Fruit fly (Drosophila melanogaster) whole organism, prepupa: Measurements from ENCODE around the gene sro.

Experiments
- CG10631 ChIP-seq: fragments of 200-800 bp; sonication (Bioruptor generic); optimal IDR thresholded peaks from 2 replicates; lab custom pipeline; 2016; ENCODE audit warnings: missing biosample characterization, missing genetic modification characterization
- CG11294 ChIP-seq: fragments of 200-800 bp; sonication (Bioruptor generic); IDR thresholded peaks from 2 replicates; pipeline ENCODE4 v1.3.6; 2022; ENCODE audit warnings: missing biosample characterization, missing genetic modification characterization
- CG11762 ChIP-seq: fragments of 200-800 bp; sonication (Bioruptor generic); optimal IDR thresholded peaks from 3 replicates; lab custom pipeline; 2016; ENCODE audit warnings: missing biosample characterization, missing genetic modification characterization; ENCODE audit not compliant: insufficient read depth
- CG1621 ChIP-seq: fragments of 200-800 bp; sonication (Bioruptor generic); optimal IDR thresholded peaks from 3 replicates; lab custom pipeline; 2018; ENCODE audit warnings: missing biosample characterization, mild to moderate bottlenecking, missing genetic modification characterization
- CG16779 ChIP-seq: fragments of 200-800 bp; sonication (Bioruptor generic); optimal IDR thresholded peaks from 3 replicates; lab custom pipeline; 2017; ENCODE audit warnings: missing biosample characterization, mild to moderate bottlenecking, missing genetic modification characterization
- CG3032 ChIP-seq: fragments of 200-800 bp; optimal IDR thresholded peaks from 2 replicates; lab custom pipeline; 2019; ENCODE audit warnings: missing biosample characterization, mild to moderate bottlenecking, missing genetic modification characterization, moderate library complexity
- CG31627 ChIP-seq: fragments of 200-800 bp; sonication (Bioruptor generic); optimal IDR thresholded peaks from 3 replicates; lab custom pipeline; 2016; ENCODE audit warnings: missing biosample characterization, missing genetic modification characterization
- CG34406 ChIP-seq: fragments of 200-800 bp; sonication (Bioruptor generic); optimal IDR thresholded peaks from 3 replicates; lab custom pipeline; 2016; ENCODE audit warnings: missing biosample characterization, missing genetic modification characterization
- CG3919 ChIP-seq: fragments of 200-800 bp; sonication (Bioruptor generic); optimal IDR thresholded peaks from 3 replicates; lab custom pipeline; 2016; ENCODE audit warnings: missing biosample characterization, missing genetic modification characterization
- CG6163 ChIP-seq: fragments of 200-800 bp; sonication (Bioruptor generic); IDR thresholded peaks from 3 replicates; pipeline ENCODE4 v1.3.6; 2022; ENCODE audit warnings: missing biosample characterization, missing genetic modification characterization
- CG6276 ChIP-seq: fragments of 200-800 bp; sonication (Bioruptor generic); optimal IDR thresholded peaks from 2 replicates; lab custom pipeline; 2017; ENCODE audit warnings: missing biosample characterization, mild to moderate bottlenecking, missing genetic modification characterization
- CG6808 ChIP-seq: fragments of 200-800 bp; sonication (Bioruptor generic); optimal IDR thresholded peaks from 3 replicates; lab custom pipeline; 2017; ENCODE audit warnings: missing biosample characterization, missing genetic modification characterization, mild to moderate bottlenecking, moderate library complexity, missing genetic modification reagents
- CG6854 ChIP-seq: fragments of 200-800 bp; sonication (Bioruptor generic); optimal IDR thresholded peaks from 2 replicates; lab custom pipeline; 2017; ENCODE audit warnings: missing biosample characterization, mild to moderate bottlenecking, missing genetic modification characterization
- CG8119 ChIP-seq: fragments of 200-800 bp; sonication (Bioruptor generic); IDR thresholded peaks from 3 replicates; pipeline ENCODE4 v1.3.6; 2022; ENCODE audit warnings: missing biosample characterization, missing genetic modification characterization
- Eip78C ChIP-seq: fragments of 200-800 bp; sonication (Bioruptor generic); peaks from one replicate; lab custom pipeline; 2016; ENCODE audit warnings: missing biosample characterization, missing genetic modification characterization
- Ets96B ChIP-seq: fragments of 200-800 bp; optimal IDR thresholded peaks from 2 replicates; lab custom pipeline; 2019; ENCODE audit warnings: missing biosample characterization, mild to moderate bottlenecking, missing genetic modification characterization, moderate library complexity
- Gug ChIP-seq: fragments of 200-800 bp; sonication (Bioruptor generic); IDR thresholded peaks from 2 replicates; pipeline ENCODE4 v1.3.6; 2022; ENCODE audit warnings: missing biosample characterization, missing genetic modification characterization
- Hr39 ChIP-seq: fragments of 200-800 bp; sonication (Bioruptor generic); optimal IDR thresholded peaks from 2 replicates; lab custom pipeline; 2016; ENCODE audit warnings: missing biosample characterization, missing genetic modification characterization
- Lpt ChIP-seq: fragments of 200-800 bp; sonication (Bioruptor generic); optimal IDR thresholded peaks from 3 replicates; lab custom pipeline; 2016; ENCODE audit warnings: missing biosample characterization, missing genetic modification characterization
- Met ChIP-seq: fragments of 200-800 bp; sonication (Bioruptor generic); optimal IDR thresholded peaks from 3 replicates; lab custom pipeline; 2016; ENCODE audit warnings: missing biosample characterization, missing genetic modification characterization
- OdsH ChIP-seq: fragments of 200-800 bp; sonication (Bioruptor generic); optimal IDR thresholded peaks from 3 replicates; lab custom pipeline; 2016; ENCODE audit warnings: missing biosample characterization, missing genetic modification characterization
- Smox ChIP-seq: fragments of 200-800 bp; sonication (Bioruptor generic); optimal IDR thresholded peaks from 3 replicates; lab custom pipeline; 2016; ENCODE audit warnings: missing biosample characterization, missing genetic modification characterization
- Sox102F ChIP-seq: fragments of 200-800 bp; sonication (Bioruptor generic); optimal IDR thresholded peaks from 2 replicates; lab custom pipeline; 2016; ENCODE audit warnings: missing biosample characterization, mild to moderate bottlenecking, missing genetic modification characterization
- Sox14 ChIP-seq: fragments of 200-800 bp; sonication (Bioruptor generic); optimal IDR thresholded peaks from 3 replicates; lab custom pipeline; 2016; ENCODE audit warnings: missing biosample characterization, missing genetic modification characterization
- achi ChIP-seq: fragments of 200-800 bp; sonication (Bioruptor generic); optimal IDR thresholded peaks from 3 replicates; lab custom pipeline; 2016; ENCODE audit warnings: missing biosample characterization, missing genetic modification characterization
- acj6 ChIP-seq: fragments of 200-800 bp; sonication (Bioruptor generic); optimal IDR thresholded peaks from 3 replicates; lab custom pipeline; 2016; ENCODE audit warnings: missing biosample characterization, missing genetic modification characterization
- cyc ChIP-seq: fragments of 200-800 bp; sonication (Bioruptor generic); optimal IDR thresholded peaks from 3 replicates; lab custom pipeline; 2016; ENCODE audit warnings: missing biosample characterization, missing genetic modification characterization
- eg ChIP-seq: fragments of 200-800 bp; sonication (Bioruptor generic); IDR thresholded peaks from 3 replicates; pipeline ENCODE4 v1.3.6; 2022; ENCODE audit warnings: missing biosample characterization, missing genetic modification characterization
- esn ChIP-seq: fragments of 200-800 bp; sonication (Bioruptor generic); optimal IDR thresholded peaks from 2 replicates; lab custom pipeline; 2016; ENCODE audit warnings: missing biosample characterization, mild to moderate bottlenecking, missing genetic modification characterization, moderate library complexity
- fd85E ChIP-seq: fragments of 200-800 bp; sonication (Bioruptor generic); optimal IDR thresholded peaks from 3 replicates; lab custom pipeline; 2016; ENCODE audit warnings: missing biosample characterization, missing genetic modification characterization
- fkh ChIP-seq: fragments of 200-800 bp; sonication (Bioruptor generic); optimal IDR thresholded peaks from 3 replicates; lab custom pipeline; 2017; ENCODE audit warnings: missing biosample characterization, mild to moderate bottlenecking, missing genetic modification characterization, moderate library complexity
- pdm3 ChIP-seq: fragments of 200-800 bp; sonication (Bioruptor generic); optimal IDR thresholded peaks from 3 replicates; lab custom pipeline; 2016; ENCODE audit warnings: missing biosample characterization, missing genetic modification characterization
- salr ChIP-seq, 2 experiments: fragments of 200-800 bp; sonication (Bioruptor generic); optimal IDR thresholded peaks; 3 replicates each; lab custom pipeline; 2016 to 2018; ENCODE audit warnings: missing biosample characterization in 2 of 2, missing genetic modification characterization in 2 of 2, mild to moderate bottlenecking in 1 of 2
- spab ChIP-seq: fragments of 200-800 bp; sonication (Bioruptor generic); optimal IDR thresholded peaks from 2 replicates; lab custom pipeline; 2017; ENCODE audit warnings: missing biosample characterization, mild to moderate bottlenecking, missing genetic modification characterization, missing genetic modification reagents
- svp ChIP-seq: fragments of 200-800 bp; sonication (Bioruptor generic); peaks from one replicate; lab custom pipeline; 2016; ENCODE audit warnings: missing biosample characterization, missing genetic modification characterization
- topi ChIP-seq: fragments of 200-800 bp; sonication (Bioruptor generic); optimal IDR thresholded peaks from 3 replicates; lab custom pipeline; 2016; ENCODE audit warnings: missing biosample characterization, missing genetic modification characterization
- vri ChIP-seq: fragments of 200-800 bp; sonication (Bioruptor generic); optimal IDR thresholded peaks from 3 replicates; lab custom pipeline; 2016; ENCODE audit warnings: missing biosample characterization, mild to moderate bottlenecking, missing genetic modification characterization

sro gene

DNA sequence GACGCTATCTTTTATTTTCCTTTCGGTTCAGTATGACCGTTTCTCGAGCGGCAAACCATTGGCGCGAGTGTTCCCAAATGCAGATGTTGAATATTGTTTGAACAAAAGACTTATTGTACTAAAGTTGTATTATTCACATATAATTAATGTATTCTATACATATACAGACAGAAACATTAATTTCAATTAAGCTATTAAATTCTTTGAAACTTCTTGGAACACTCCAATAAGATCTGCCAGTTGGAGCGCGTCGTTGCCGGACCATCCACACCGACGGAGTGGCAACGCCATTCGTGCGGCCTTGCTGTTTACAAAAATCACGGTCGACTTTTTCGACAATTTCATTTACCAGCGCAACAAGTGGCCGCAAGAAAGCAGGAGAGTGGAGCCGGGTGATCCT is 49.3 kb upstream of the sro start, which contains the start of the genes Wdr24 and IntS11 (continued):
- TF ChIP-seq achi (peak; percentile 89), CG6276 (no peak), Gug (GFP tag; lab: Robert Waterston, UW) (peak; percentile 98), CG11762 (GFP tag; lab: Kevin White, UChicago) (peak; percentile 85), Met (GFP tag; lab: Kevin White, UChicago) (no peak), Smox (no peak), CG1621 (tag; lab: Kevin White, UChicago) (peak; percentile 91), svp (peak; percentile 96), CG3919 (GFP tag; lab: Kevin White, UChicago) (peak; percentile 95), Lpt (peak; percentile 90), fd85E (no peak), Sox14 (GFP tag; lab: Kevin White, UChicago) (peak; percentile 98), Sox102F (GFP tag; lab: Kevin White, UChicago) (no peak), Ets96B (tag; lab: Kevin White, UChicago) (peak; percentile 93), CG34406 (peak; percentile 94), eg (GFP tag; lab: Robert Waterston, UW) (peak; percentile 99), CG8119 (peak; percentile 89), spab (GFP tag; lab: Kevin White, UChicago) (no peak), esn (GFP tag; lab: Kevin White, UChicago) (peak; percentile 95), vri (GFP tag; lab: Kevin White, UChicago) (peak; percentile 87)

DNA sequence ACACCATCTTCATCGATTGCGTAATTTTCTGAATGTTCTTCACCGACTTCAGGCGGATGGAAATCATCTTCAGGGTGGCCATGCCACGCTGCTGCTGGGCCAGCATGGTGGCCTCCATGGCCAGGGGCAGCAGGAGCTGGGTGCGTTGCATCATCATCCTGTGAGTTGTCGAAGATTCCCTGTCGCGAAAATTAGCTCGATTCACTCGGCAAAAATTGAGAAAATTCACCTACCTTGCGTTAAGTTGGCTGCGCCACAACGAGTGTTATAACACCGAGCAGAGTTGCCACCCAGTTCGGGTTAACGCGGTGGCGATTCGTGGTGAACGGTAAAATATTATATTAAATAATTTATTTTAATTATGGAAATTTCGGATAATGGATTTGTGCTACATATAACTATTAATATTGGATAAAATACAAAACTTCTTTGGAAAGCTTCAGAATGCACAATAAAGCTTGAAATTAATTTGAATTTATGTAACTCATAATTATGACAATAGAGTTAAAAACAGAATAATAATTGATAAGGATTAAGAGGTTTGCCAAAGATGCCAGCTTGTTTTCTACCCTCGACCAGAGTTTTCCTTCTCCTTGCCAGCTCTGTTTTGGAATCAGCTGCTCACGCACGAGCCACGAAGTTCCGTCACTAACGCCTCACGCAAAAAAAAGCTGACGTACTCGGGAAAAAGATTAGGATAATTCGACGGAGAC is 45.6 kb upstream of the sro start, which contains the start of the genes ATPsyngamma and yata:
ATPsyngamma (minus strand) TSS at position 573 of the 713 bp plus-strand sequence.
yata (plus strand) TSS at position 629 of the 713 bp plus-strand sequence.
- TF ChIP-seq CG16779 (tag; lab: Kevin White, UChicago) (no peak), topi (no peak), cyc (GFP tag; lab: Kevin White, UChicago) (no peak), CG3032 (peak; percentile 36), svp (peak; percentile 96), Hr39 (no peak), pdm3 (no peak), acj6 (GFP tag; lab: Kevin White, UChicago) (no peak), CG11294 (GFP tag; lab: Robert Waterston, UW) (no peak), Gug (GFP tag; lab: Robert Waterston, UW) (no peak), CG10631 (GFP tag; lab: Kevin White, UChicago) (no peak), achi (no peak), CG6808 (GFP tag; lab: Kevin White, UChicago) (no peak), Ets96B (tag; lab: Kevin White, UChicago) (peak; percentile 14), vri (GFP tag; lab: Kevin White, UChicago) (peak; percentile 98), fkh (GFP tag; lab: Kevin White, UChicago) (no peak), CG6854 (peak; percentile 24), CG34406 (peak; percentile 41), eg (GFP tag; lab: Robert Waterston, UW) (0 out of 3 replicates have a peak, but pooled peaks have one; percentile 19), OdsH (GFP tag; lab: Kevin White, UChicago) (no peak), Eip78C (GFP tag; lab: Kevin White, UChicago) (peak; percentile 5), CG8119 (no peak), salr (GFP tag; optimal IDR thresholded peaks at IDR 0.05; lab: Kevin White, UChicago) (no peak), esn (GFP tag; lab: Kevin White, UChicago) (peak; percentile 43), Smox (no peak)

dm6 chr3R:29749304-29750066 is 44.9 kb upstream of the sro start:
- TF ChIP-seq Sox14 (GFP tag; lab: Kevin White, UChicago) (peak; percentile 13), CG31627 (GFP tag; lab: Kevin White, UChicago) (no peak), CG11294 (GFP tag; lab: Robert Waterston, UW) (no peak), CG6163 (GFP tag; lab: Robert Waterston, UW) (0 out of 3 replicates have a peak, but pooled peaks have one; percentile 8)
